4 worm cellular contexts compared by ENCODE assay signal in genomic region chrII:15025599-15026164, ce11.
TF ChIP-seq lines count a peak whose summit lies in the region.

TSS of gene cmtr-1 (plus strand) at chrII:15026114.

TF ChIP-seq in whole organism, L2 larva, 48 proteins besides CTCF, POLR2A, EP300 and RAD21 (continues in another document):
- TF ChIP-seq fos-1 (tag; optimal IDR thresholded peaks at IDR 0.05; lab: Kevin White, UChicago): peak; percentile 97
- peak; percentile 98 for TF ChIP-seq sma-9 (GFP tag; optimal IDR thresholded peaks at IDR 0.05; lab: Kevin White, UChicago)
- no peak for TF ChIP-seq sma-9 (tag; optimal IDR thresholded peaks at IDR 0.05; lab: Kevin White, UChicago)
- peak; percentile 80 for TF ChIP-seq ceh-82 (tag; optimal IDR thresholded peaks at IDR 0.05; lab: Kevin White, UChicago)
- TF ChIP-seq nhr-11 (tag; optimal IDR thresholded peaks at IDR 0.05; lab: Kevin White, UChicago): no peak
- TF ChIP-seq unc-39 (tag; optimal IDR thresholded peaks at IDR 0.05; lab: Kevin White, UChicago): no peak
- peak; percentile 97 for TF ChIP-seq lin-13 (GFP tag; optimal IDR thresholded peaks at IDR 0.05; lab: Kevin White, UChicago)
- peak; percentile 91 for TF ChIP-seq lin-11 (tag; optimal IDR thresholded peaks at IDR 0.05; lab: Kevin White, UChicago)
- TF ChIP-seq ZK546.5 (tag; optimal IDR thresholded peaks at IDR 0.05; lab: Kevin White, UChicago): peak; percentile 5
- no peak for TF ChIP-seq elt-3 (tag; optimal IDR thresholded peaks at IDR 0.05; lab: Kevin White, UChicago)
- peak; percentile 51 for TF ChIP-seq nhr-237 (tag; optimal IDR thresholded peaks at IDR 0.05; lab: Kevin White, UChicago)
- peak; percentile 65 to 82 for TF ChIP-seq mdl-1 (tag; optimal IDR thresholded peaks at IDR 0.05; lab: Kevin White, UChicago)
- peak; percentile 98 for TF ChIP-seq nhr-21 (tag; optimal IDR thresholded peaks at IDR 0.05; lab: Kevin White, UChicago)
- TF ChIP-seq F13H6.1 (tag; optimal IDR thresholded peaks at IDR 0.05; lab: Kevin White, UChicago): peak; percentile 96
- peak; percentile 51 for TF ChIP-seq R02D3.7 (tag; optimal IDR thresholded peaks at IDR 0.05; lab: Kevin White, UChicago)
- peak; percentile 87 for TF ChIP-seq nhr-6 (tag; optimal IDR thresholded peaks at IDR 0.05; lab: Kevin White, UChicago)
- TF ChIP-seq egl-27 (tag; optimal IDR thresholded peaks at IDR 0.05; lab: Kevin White, UChicago): peak; percentile 95
- peak; percentile 87 for TF ChIP-seq blmp-1 (tag; optimal IDR thresholded peaks at IDR 0.05; lab: Kevin White, UChicago; ENCODE audit: insufficient read depth)
- TF ChIP-seq nhr-23 (tag; optimal IDR thresholded peaks at IDR 0.05; lab: Kevin White, UChicago): no peak
- peak; percentile 40 for TF ChIP-seq elt-1 (tag; optimal IDR thresholded peaks at IDR 0.05; lab: Kevin White, UChicago)
- TF ChIP-seq aly-2 (tag; optimal IDR thresholded peaks at IDR 0.05; lab: Kevin White, UChicago): no peak
- TF ChIP-seq mab-5 (tag; optimal IDR thresholded peaks at IDR 0.05; lab: Kevin White, UChicago): peak; percentile 93
- TF ChIP-seq ztf-11 (tag; optimal IDR thresholded peaks at IDR 0.05; lab: Kevin White, UChicago): peak; percentile 68

TF ChIP-seq in whole organism, L4 larva, 104 proteins besides CTCF, POLR2A, EP300 and RAD21 (continues in another document):
- peak; percentile 96 for TF ChIP-seq ama-1 (optimal IDR thresholded peaks at IDR 0.05; lab: Kevin White, UChicago)
- peak; percentile 75; the same call in 1 of the 2 replicates for TF ChIP-seq D1046.2 (GFP tag; IDR thresholded peaks at IDR 0.05; lab: Robert Waterston, UW)
- TF ChIP-seq nhr-237 (tag; optimal IDR thresholded peaks at IDR 0.05; lab: Kevin White, UChicago): peak; percentile 33
- peak; percentile 29; the same call in 1 of the 2 replicates for TF ChIP-seq mxl-2 (GFP tag; conservative IDR thresholded peaks at IDR 0.05; lab: Robert Waterston, UW)
- TF ChIP-seq lsy-2 (tag; optimal IDR thresholded peaks at IDR 0.05; lab: Kevin White, UChicago): peak; percentile 81 to 95
- TF ChIP-seq aly-2 (tag; optimal IDR thresholded peaks at IDR 0.05; lab: Kevin White, UChicago): no peak
- TF ChIP-seq daf-8 (GFP tag; IDR thresholded peaks at IDR 0.05; lab: Robert Waterston, UW): no peak
- peak; percentile 91 for TF ChIP-seq F10B5.3 (tag; optimal IDR thresholded peaks at IDR 0.05; lab: Kevin White, UChicago)
- TF ChIP-seq unc-62 (GFP tag; optimal IDR thresholded peaks at IDR 0.05 in 1 of 2; lab: Kevin White, UChicago): peak; percentile 24 to 97
- TF ChIP-seq unc-62 (tag; optimal IDR thresholded peaks at IDR 0.05; lab: Kevin White, UChicago): no peak
- TF ChIP-seq daf-19 (GFP tag; conservative IDR thresholded peaks at IDR 0.05; lab: Robert Waterston, UW): peak; percentile 67; the same call in 1 of the 2 replicates
- peak; percentile 79 for TF ChIP-seq gei-8 (GFP tag; optimal IDR thresholded peaks at IDR 0.05; lab: Kevin White, UChicago)
- peak; percentile 87 for TF ChIP-seq hlh-30 (tag; optimal IDR thresholded peaks at IDR 0.05; lab: Kevin White, UChicago; ENCODE audit: insufficient read depth)
- TF ChIP-seq dve-1 (tag; optimal IDR thresholded peaks at IDR 0.05; lab: Kevin White, UChicago; ENCODE audit: insufficient read depth): peak; percentile 99
- TF ChIP-seq spr-3 (GFP tag; optimal IDR thresholded peaks at IDR 0.05; lab: Kevin White, UChicago): peak; percentile 95
- peak; percentile 87 for TF ChIP-seq nhr-48 (tag; optimal IDR thresholded peaks at IDR 0.05; lab: Kevin White, UChicago)
- TF ChIP-seq lin-15B (tag; optimal IDR thresholded peaks at IDR 0.05; lab: Kevin White, UChicago): peak; percentile 85
- peak; percentile 96 for TF ChIP-seq nhr-102 (tag; optimal IDR thresholded peaks at IDR 0.05; lab: Kevin White, UChicago)
- no peak for TF ChIP-seq lin-39 (tag; optimal IDR thresholded peaks at IDR 0.05; lab: Kevin White, UChicago)
- no peak for TF ChIP-seq ceh-28 (tag; optimal IDR thresholded peaks at IDR 0.05; lab: Kevin White, UChicago)
- TF ChIP-seq nhr-28 (tag; optimal IDR thresholded peaks at IDR 0.05; lab: Kevin White, UChicago): peak; percentile 83
- peak; percentile 97 for TF ChIP-seq T26A8.4 (GFP tag; IDR thresholded peaks at IDR 0.05; lab: Robert Waterston, UW)
- TF ChIP-seq sdz-12 (GFP tag; optimal IDR thresholded peaks at IDR 0.05; lab: Kevin White, UChicago): peak; percentile 81

TF ChIP-seq in whole organism, late embryonic, 69 proteins besides CTCF, POLR2A, EP300 and RAD21 (continues in another document):
- no peak for TF ChIP-seq hlh-8 (tag; optimal IDR thresholded peaks at IDR 0.05; lab: Kevin White, UChicago)
- no peak for TF ChIP-seq elt-4 (tag; optimal IDR thresholded peaks at IDR 0.05; lab: Kevin White, UChicago)
- TF ChIP-seq dve-1 (tag; optimal IDR thresholded peaks at IDR 0.05; lab: Kevin White, UChicago): peak; percentile 78
- peak; percentile 77 for TF ChIP-seq ref-2 (tag; optimal IDR thresholded peaks at IDR 0.05; lab: Kevin White, UChicago)
- TF ChIP-seq unc-3 (GFP tag; conservative IDR thresholded peaks at IDR 0.05; lab: Robert Waterston, UW): no peak
- TF ChIP-seq unc-3 (tag; optimal IDR thresholded peaks at IDR 0.05; lab: Kevin White, UChicago): peak; percentile 39
- no peak for TF ChIP-seq hlh-13 (GFP tag; optimal IDR thresholded peaks at IDR 0.05; lab: Kevin White, UChicago)
- TF ChIP-seq C08G9.2 (tag; optimal IDR thresholded peaks at IDR 0.05; lab: Kevin White, UChicago): peak; percentile 14
- peak; percentile 96 for TF ChIP-seq ztf-16 (tag; optimal IDR thresholded peaks at IDR 0.05; lab: Kevin White, UChicago)
- peak; percentile 90 for TF ChIP-seq ama-1 (optimal IDR thresholded peaks at IDR 0.05; lab: Kevin White, UChicago)
- peak; percentile 59 for TF ChIP-seq elt-2 (tag; optimal IDR thresholded peaks at IDR 0.05; lab: Kevin White, UChicago)
- TF ChIP-seq tbx-2 (tag; optimal IDR thresholded peaks at IDR 0.05; lab: Kevin White, UChicago): peak; percentile 62
- peak; percentile 72 for TF ChIP-seq rnt-1 (tag; optimal IDR thresholded peaks at IDR 0.05; lab: Kevin White, UChicago)
- peak; percentile 12 for TF ChIP-seq T23F11.4 (GFP tag; optimal IDR thresholded peaks at IDR 0.05; lab: Kevin White, UChicago)
- TF ChIP-seq K09A11.1 (tag; optimal IDR thresholded peaks at IDR 0.05; lab: Kevin White, UChicago; ENCODE audit: insufficient read depth): peak; percentile 4
- TF ChIP-seq nfya-1 (tag; optimal IDR thresholded peaks at IDR 0.05; lab: Kevin White, UChicago): peak; percentile 78
- peak; percentile 68 for TF ChIP-seq madf-2 (tag; optimal IDR thresholded peaks at IDR 0.05; lab: Kevin White, UChicago)
- peak; percentile 43 for TF ChIP-seq ceh-34 (tag; optimal IDR thresholded peaks at IDR 0.05; lab: Kevin White, UChicago)
- peak; percentile 47 for TF ChIP-seq unc-42 (tag; optimal IDR thresholded peaks at IDR 0.05; lab: Kevin White, UChicago)
- no peak for TF ChIP-seq zip-5 (tag; optimal IDR thresholded peaks at IDR 0.05; lab: Kevin White, UChicago)
- peak; percentile 62 for TF ChIP-seq unc-55 (GFP tag; optimal IDR thresholded peaks at IDR 0.05; lab: Kevin White, UChicago)
- TF ChIP-seq pax-1 (tag; optimal IDR thresholded peaks at IDR 0.05; lab: Kevin White, UChicago): peak; percentile 74
- no peak for TF ChIP-seq ceh-19 (GFP tag; optimal IDR thresholded peaks at IDR 0.05; lab: Kevin White, UChicago)
- peak; percentile 82 for TF ChIP-seq ceh-18 (tag; optimal IDR thresholded peaks at IDR 0.05; lab: Kevin White, UChicago)
- TF ChIP-seq odd-2 (tag; optimal IDR thresholded peaks at IDR 0.05; lab: Kevin White, UChicago): no peak
- TF ChIP-seq ets-4 (tag; optimal IDR thresholded peaks at IDR 0.05; lab: Kevin White, UChicago): peak; percentile 36

TF ChIP-seq in whole organism, mixed stage, embryonic, 35 proteins besides CTCF, POLR2A, EP300 and RAD21 (continues in another document):
- TF ChIP-seq zip-8 (tag; optimal IDR thresholded peaks at IDR 0.05; lab: Kevin White, UChicago) (no peak), nhr-28 (tag; optimal IDR thresholded peaks at IDR 0.05; lab: Kevin White, UChicago) (no peak), mab-5 (tag; optimal IDR thresholded peaks at IDR 0.05; lab: Kevin White, UChicago) (no peak), ceh-83 (GFP tag; optimal IDR thresholded peaks at IDR 0.05; lab: Kevin White, UChicago) (no peak), nhr-2 (tag; optimal IDR thresholded peaks at IDR 0.05; lab: Kevin White, UChicago) (peak; percentile 3), drap-1 (GFP tag; optimal IDR thresholded peaks at IDR 0.05; lab: Kevin White, UChicago) (peak; percentile 55), lin-32 (GFP tag; optimal IDR thresholded peaks at IDR 0.05; lab: Kevin White, UChicago) (peak; percentile 40), unc-39 (tag; optimal IDR thresholded peaks at IDR 0.05; lab: Kevin White, UChicago) (no peak), nhr-237 (tag; optimal IDR thresholded peaks at IDR 0.05; lab: Kevin White, UChicago) (peak; percentile 58), ceh-43 (GFP tag; optimal IDR thresholded peaks at IDR 0.05; lab: Kevin White, UChicago) (peak; percentile 55), unc-120 (tag; optimal IDR thresholded peaks at IDR 0.05; lab: Kevin White, UChicago; ENCODE audit: poor library complexity, severe bottlenecking) (peak; percentile 14), snpc-4 (tag; optimal IDR thresholded peaks at IDR 0.05; lab: Kevin White, UChicago) (no peak), mls-2 (tag; optimal IDR thresholded peaks at IDR 0.05; lab: Kevin White, UChicago) (peak; percentile 69), ceh-39 (tag; optimal IDR thresholded peaks at IDR 0.05; lab: Kevin White, UChicago) (peak; percentile 86), nhr-12 (tag; optimal IDR thresholded peaks at IDR 0.05; lab: Kevin White, UChicago) (peak; percentile 65), nhr-76 (tag; optimal IDR thresholded peaks at IDR 0.05; lab: Kevin White, UChicago) (no peak), M03D4.4 (tag; optimal IDR thresholded peaks at IDR 0.05; lab: Kevin White, UChicago) (peak; percentile 43), lsy-2 (tag; optimal IDR thresholded peaks at IDR 0.05; lab: Kevin White, UChicago) (peak; percentile 80), cnd-1 (tag; optimal IDR thresholded peaks at IDR 0.05; lab: Kevin White, UChicago) (peak; percentile 77), sem-2 (GFP tag; optimal IDR thresholded peaks at IDR 0.05; lab: Kevin White, UChicago) (peak; percentile 47), blmp-1 (tag; optimal IDR thresholded peaks at IDR 0.05; lab: Kevin White, UChicago) (no peak), mep-1 (tag; optimal IDR thresholded peaks at IDR 0.05; lab: Kevin White, UChicago) (peak; percentile 94), ces-1 (GFP tag; optimal IDR thresholded peaks at IDR 0.05; lab: Kevin White, UChicago) (peak; percentile 66), lin-13 (tag; optimal IDR thresholded peaks at IDR 0.05; lab: Kevin White, UChicago) (peak; percentile 94), sptf-1 (tag; optimal IDR thresholded peaks at IDR 0.05; lab: Kevin White, UChicago) (peak; percentile 78), elt-3 (tag; optimal IDR thresholded peaks at IDR 0.05; lab: Kevin White, UChicago) (no peak), pha-4 (tag; optimal IDR thresholded peaks at IDR 0.05; lab: Kevin White, UChicago) (peak; percentile 97), bed-3 (GFP tag; optimal IDR thresholded peaks at IDR 0.05; lab: Kevin White, UChicago) (peak; percentile 16), ham-2 (GFP tag; optimal IDR thresholded peaks at IDR 0.05; lab: Kevin White, UChicago) (no peak)
